Worm (Caenorhabditis elegans) whole organism, L4 larva: ENCODE results near the gene clec-34.

Source experiments
- aha-1 ChIP-seq: fragments of 150-350 bp; peaks from one replicate; lab custom pipeline; 2014; ENCODE audit warnings: missing biosample characterization, missing genetic modification characterization
- aly-2 ChIP-seq: sonication (generic microtip); optimal IDR thresholded peaks from 2 replicates; lab custom pipeline; 2018; ENCODE audit warnings: missing biosample characterization, missing genetic modification characterization
- ceh-32 ChIP-seq: sonication (generic microtip); optimal IDR thresholded peaks from 2 replicates; lab custom pipeline; 2016; ENCODE audit warnings: mild to moderate bottlenecking, missing genetic modification characterization, missing compliant biosample characterization; ENCODE audit not compliant: poor library complexity
- ctbp-1 ChIP-seq: fragments of 200-800 bp; sonication (Bioruptor generic); IDR thresholded peaks from 2 replicates; pipeline ENCODE4 v1.3.6; 2022; ENCODE audit warnings: missing genetic modification reagents, missing genetic modification characterization, missing compliant biosample characterization
- lim-7 ChIP-seq: fragments of 200-800 bp; sonication (Bioruptor generic); IDR thresholded peaks from 2 replicates; pipeline ENCODE4 v1.3.6; 2022; ENCODE audit warnings: missing genetic modification characterization, missing compliant biosample characterization
- nhr-28 ChIP-seq: fragments of 150-350 bp; optimal IDR thresholded peaks from 2 replicates; lab custom pipeline; 2014; ENCODE audit warnings: missing biosample characterization, missing genetic modification characterization
- nhr-41 ChIP-seq: fragments of 200-800 bp; sonication (Bioruptor generic); IDR thresholded peaks from 2 replicates; pipeline ENCODE4 v1.3.6; 2022; ENCODE audit warnings: missing genetic modification reagents, missing genetic modification characterization, missing compliant biosample characterization
- pha-4 ChIP-seq, 2 experiments: fragments of 150-350 bp in 1 of 2; fragments of 200-800 bp in 1 of 2; sonication (Bioruptor generic) in 1 of 2; IDR thresholded peaks in 1 of 2; optimal IDR thresholded peaks in 1 of 2; 2 replicates each; pipeline versions ENCODE4 v1.3.6 to Lab custom; 2014 to 2022; ENCODE audit warnings: missing genetic modification characterization in 2 of 2, missing genetic modification reagents in 2 of 2, missing biosample characterization in 1 of 2, missing compliant biosample characterization in 1 of 2
- zfp-2 ChIP-seq: sonication (generic microtip); optimal IDR thresholded peaks from 2 replicates; lab custom pipeline; 2016; ENCODE audit warnings: mild to moderate bottlenecking, missing genetic modification characterization, missing compliant biosample characterization
- zfp-3 ChIP-seq: fragments of 200-800 bp; sonication (Bioruptor generic); conservative IDR thresholded peaks from 2 replicates; pipeline ENCODE4 v1.3.6; 2022; ENCODE audit warnings: missing genetic modification reagents, missing genetic modification characterization, missing compliant biosample characterization

DNA sequence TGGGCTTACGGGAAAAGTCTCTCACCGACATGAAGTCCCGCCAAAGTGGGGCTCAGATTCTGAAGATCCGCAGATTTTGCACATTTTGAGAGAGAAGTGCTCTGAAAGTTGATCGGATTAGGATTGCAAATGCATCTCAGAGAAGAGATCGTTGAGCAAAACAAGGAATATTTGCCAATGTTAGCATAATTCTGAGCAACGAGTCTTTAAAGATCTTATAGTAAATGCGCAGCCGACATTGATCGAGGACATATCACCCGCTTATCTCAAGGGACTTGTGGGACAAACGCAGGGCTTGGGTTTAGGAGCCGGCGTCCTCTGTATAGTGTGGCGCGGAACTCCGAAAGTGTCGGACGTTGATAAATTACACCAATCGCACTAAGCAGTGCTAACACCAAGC lies 11.8 kb upstream of the clec-34 start, which contains the start of gene nhr-112:
- no peak for TF ChIP-seq zfp-2 (tag; lab: Kevin White, UChicago)
- no peak for TF ChIP-seq lim-7 (GFP tag; lab: Robert Waterston, UW)
- TF ChIP-seq nhr-41 (GFP tag; lab: Robert Waterston, UW): no peak
- TF ChIP-seq nhr-28 (tag; lab: Kevin White, UChicago): no peak
- TF ChIP-seq pha-4 (GFP tag; IDR thresholded peaks at IDR 0.05; lab: Robert Waterston, UW): no peak
- no peak for TF ChIP-seq pha-4 (tag; optimal IDR thresholded peaks at IDR 0.05; lab: Kevin White, UChicago)
- TF ChIP-seq zfp-3 (GFP tag; lab: Robert Waterston, UW): no peak
- TF ChIP-seq aha-1 (tag; lab: Kevin White, UChicago): no peak
- TF ChIP-seq ctbp-1 (GFP tag; lab: Robert Waterston, UW): no peak
- no peak for TF ChIP-seq ceh-32 (tag; lab: Kevin White, UChicago)
- no peak for TF ChIP-seq aly-2
